Worm (Caenorhabditis elegans) whole organism, L3 larva: ENCODE measurements around the gene rnh-2.

Experiments used
- elt-1 ChIP-seq: fragments of 150-350 bp; optimal IDR thresholded peaks from 2 replicates; lab custom pipeline; 2014; ENCODE audit warnings: missing biosample characterization, missing genetic modification characterization
- elt-2 ChIP-seq: sonication (generic microtip); optimal IDR thresholded peaks from 2 replicates; lab custom pipeline; 2016; ENCODE audit warnings: missing genetic modification reagents, mild to moderate bottlenecking, missing genetic modification characterization, missing compliant biosample characterization
- fos-1 ChIP-seq: fragments of 150-350 bp; optimal IDR thresholded peaks from 2 replicates; lab custom pipeline; 2014; ENCODE audit warnings: missing biosample characterization, missing genetic modification characterization
- jun-1 ChIP-seq: fragments of 150-350 bp; optimal IDR thresholded peaks from 2 replicates; lab custom pipeline; 2014; ENCODE audit warnings: missing biosample characterization, missing genetic modification reagents, missing genetic modification characterization
- nhr-23 ChIP-seq: fragments of 150-350 bp; optimal IDR thresholded peaks from 2 replicates; lab custom pipeline; 2014; ENCODE audit warnings: missing biosample characterization, missing genetic modification reagents, missing genetic modification characterization
- nhr-76 ChIP-seq: fragments of 150-350 bp; sonication (generic microtip); optimal IDR thresholded peaks from 5 replicates; lab custom pipeline; 2014; ENCODE audit warnings: missing biosample characterization, missing genetic modification characterization
- nhr-77 ChIP-seq: fragments of 150-350 bp; optimal IDR thresholded peaks from 2 replicates; lab custom pipeline; 2014; ENCODE audit warnings: missing biosample characterization, missing genetic modification characterization
- skn-1 ChIP-seq: fragments of 150-350 bp; optimal IDR thresholded peaks from 2 replicates; lab custom pipeline; 2014; ENCODE audit warnings: missing biosample characterization, missing genetic modification characterization

- TF ChIP-seq elt-2 (tag; lab: Kevin White, UChicago) (no peak), fos-1 (tag; lab: Kevin White, UChicago) (no peak), elt-1 (no peak), nhr-23 (no peak), skn-1 (no peak), nhr-76 (tag; lab: Kevin White, UChicago) (no peak), jun-1 (tag; lab: Kevin White, UChicago) (no peak), nhr-77 (tag; lab: Kevin White, UChicago) (no peak)
Measured at ce11 chrII:8499021-8499420, 17.9 kb upstream of the rnh-2 start.
